Fruit fly (Drosophila melanogaster): Measurements from ENCODE around the gene PIG-P.

DNA sequence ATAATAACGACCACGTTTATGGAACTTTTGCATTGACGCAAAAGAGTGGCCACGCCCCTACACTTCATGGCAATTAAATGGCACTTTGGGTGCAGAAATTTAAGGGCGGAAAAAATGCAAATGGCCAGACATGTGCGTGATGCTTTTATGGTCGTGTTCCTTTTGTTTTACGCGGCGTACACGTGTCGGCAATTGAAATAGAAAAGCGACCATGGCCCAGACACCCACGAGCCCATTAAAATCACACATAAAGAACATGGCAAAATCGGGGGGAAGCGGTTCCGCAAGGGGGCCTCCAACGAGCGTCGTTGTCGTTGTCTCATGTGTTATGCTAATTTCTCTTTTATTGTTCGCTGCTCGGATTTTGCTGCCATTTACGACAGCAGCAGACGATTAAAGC lies 47.4 kb upstream of the PIG-P start:
- no peak for TF ChIP-seq dl (GFP tag; optimal IDR thresholded peaks at IDR 0.05; ENCODE audit: insufficient read depth in 1 of 2, partially characterized antibody in 2 of 2)
- no peak for TF ChIP-seq Myc (optimal IDR thresholded peaks at IDR 0.05)

All from whole organism, wandering third instar larva.